Fruit fly (Drosophila melanogaster) whole organism, prepupa: ENCODE data around the gene Cftr.

Experiments used
- CG11902 ChIP-seq: fragments of 200-800 bp; sonication (Bioruptor generic); optimal IDR thresholded peaks from 3 replicates; lab custom pipeline; 2016; ENCODE audit warnings: missing biosample characterization, missing genetic modification characterization
- Hr38 ChIP-seq: sonication (Bioruptor generic); optimal IDR thresholded peaks from 2 replicates; lab custom pipeline; 2016; ENCODE audit warnings: missing biosample characterization, missing genetic modification characterization

- TF ChIP-seq CG11902 (no peak), Hr38 (GFP tag; lab: Kevin White, UChicago) (no peak)
Measured at dm6 chr3R:24521313-24521712, 22.4 kb downstream of the Cftr start.
